Fruit fly (Drosophila melanogaster): ENCODE data around the gene CG4367.

CG4367 gene

dm6 chr3R:20292030-20292879 is 12.5 kb downstream of the CG4367 start (continued):
- TF ChIP-seq CG8290 (GFP tag; optimal IDR thresholded peaks at IDR 0.05) (peak; percentile 44), CG8290 (tag; optimal IDR thresholded peaks at IDR 0.05) (peak in 1 of 2 experiments; percentile 69), bowl (GFP tag; IDR thresholded peaks at IDR 0.05) (no peak), wdn (GFP tag; IDR thresholded peaks at IDR 0.05) (no peak), CG18619 (GFP tag; optimal IDR thresholded peaks at IDR 0.05) (peak; percentile 41), CG32767 (GFP tag; IDR thresholded peaks at IDR 0.05) (no peak), CG4360 (GFP tag; IDR thresholded peaks at IDR 0.05) (peak; percentile 32; the same call in 1 of the 2 replicates), ewg (GFP tag; optimal IDR thresholded peaks at IDR 0.05) (no peak), CG15269 (tag; optimal IDR thresholded peaks at IDR 0.05) (no peak), Fer3 (tag; optimal IDR thresholded peaks at IDR 0.05) (no peak), CG17186 (GFP tag; optimal IDR thresholded peaks at IDR 0.05) (no peak), ham (GFP tag; IDR thresholded peaks at IDR 0.05) (no peak), bab2 (GFP tag; optimal IDR thresholded peaks at IDR 0.05) (peak; percentile 37), bsh (GFP tag; optimal IDR thresholded peaks at IDR 0.05) (peak; percentile 64 to 66), jing (GFP tag; optimal IDR thresholded peaks at IDR 0.05) (peak; percentile 14), CG17568 (GFP tag; optimal IDR thresholded peaks at IDR 0.05) (no peak), Spps (tag; optimal IDR thresholded peaks at IDR 0.05) (peak; percentile 42), CG4820 (GFP tag; optimal IDR thresholded peaks at IDR 0.05) (peak; percentile 75), CG10431 (GFP tag; optimal IDR thresholded peaks at IDR 0.05) (peak; percentile 2), Fer1 (GFP tag; optimal IDR thresholded peaks at IDR 0.05) (no peak)

- TF ChIP-seq CG11247 (GFP tag; IDR thresholded peaks at IDR 0.05) (no peak), gem (tag; optimal IDR thresholded peaks at IDR 0.05) (peak; percentile 16), fd3F (GFP tag; optimal IDR thresholded peaks at IDR 0.05) (no peak), ap (GFP tag; IDR thresholded peaks at IDR 0.05) (no peak), phol (tag; optimal IDR thresholded peaks at IDR 0.05) (peak; percentile 13), Ada2b (GFP tag; IDR thresholded peaks at IDR 0.05) (no peak), CG11695 (GFP tag; IDR thresholded peaks at IDR 0.05) (no peak), nerfin-2 (GFP tag; IDR thresholded peaks at IDR 0.05; ENCODE audit: partially characterized antibody) (no peak), CG4707 (GFP tag; optimal IDR thresholded peaks at IDR 0.05) (no peak), hth (optimal IDR thresholded peaks at IDR 0.05) (no peak), CG3163 (GFP tag; optimal IDR thresholded peaks at IDR 0.05) (no peak), wor (GFP tag; IDR thresholded peaks at IDR 0.05) (no peak), caup (GFP tag; optimal IDR thresholded peaks at IDR 0.05; ENCODE audit: severe bottlenecking) (no peak), CG2678 (tag; optimal IDR thresholded peaks at IDR 0.05) (no peak), gce (GFP tag; IDR thresholded peaks at IDR 0.05) (no peak), CG9727 (GFP tag; optimal IDR thresholded peaks at IDR 0.05) (no peak), CG1529 (GFP tag; optimal IDR thresholded peaks at IDR 0.05) (no peak), lola (GFP tag; optimal IDR thresholded peaks at IDR 0.05) (peak in 1 of 3 experiments; percentile 54), zfh1 (GFP tag; IDR thresholded peaks at IDR 0.05) (no peak), CG10979 (tag; optimal IDR thresholded peaks at IDR 0.05) (peak; percentile 31), stwl (tag; optimal IDR thresholded peaks at IDR 0.05) (no peak), dpn (GFP tag; optimal IDR thresholded peaks at IDR 0.05) (no peak), CG14050 (GFP tag; IDR thresholded peaks at IDR 0.05) (no peak), ssp (GFP tag; IDR thresholded peaks at IDR 0.05) (no peak), Tbp (GFP tag; optimal IDR thresholded peaks at IDR 0.05) (no peak), Atf6 (GFP tag; IDR thresholded peaks at IDR 0.05) (no peak), sd (tag; optimal IDR thresholded peaks at IDR 0.05) (no peak), usp (GFP tag; optimal IDR thresholded peaks at IDR 0.05) (no peak), chif (GFP tag; optimal IDR thresholded peaks at IDR 0.05) (no peak), nerfin-1 (tag; optimal IDR thresholded peaks at IDR 0.05) (no peak)
These were observed 13.2 kb downstream of the CG4367 start for dm6 chr3R:20291594-20291993.
